Fruit fly (Drosophila melanogaster) whole organism, wandering third instar larva: ENCODE measurements around the gene CG15547.

ENCODE experiments used
- Dfd ChIP-seq: fragments of >200 bp; optimal IDR thresholded peaks from 2 replicates; lab custom pipeline; 2017; ENCODE audit warnings: missing biosample characterization, missing genetic modification characterization
- Dif ChIP-seq: fragments of 200-275, 200-300 bp; sonication (Bioruptor generic); optimal IDR thresholded peaks from 2 replicates; lab custom pipeline; 2018; ENCODE audit warnings: missing biosample characterization, missing genetic modification characterization; ENCODE audit not compliant: partially characterized antibody
- Hnf4 ChIP-seq: fragments of 200-800 bp; sonication (Bioruptor generic); optimal IDR thresholded peaks from 2 replicates; lab custom pipeline; 2016; ENCODE audit warnings: missing biosample characterization, mild to moderate bottlenecking, missing genetic modification characterization
- N ChIP-seq: fragments of >200 bp; optimal IDR thresholded peaks from 2 replicates; lab custom pipeline; 2018; ENCODE audit warnings: missing biosample characterization, missing external identifiers, missing genetic modification characterization
- br ChIP-seq: fragments of 200-800 bp; sonication (Bioruptor generic); optimal IDR thresholded peaks from 2 replicates; lab custom pipeline; 2016; ENCODE audit warnings: missing biosample characterization, missing genetic modification characterization
- dl ChIP-seq, 2 experiments: fragments of 175-275, 200-275 bp in 1 of 2; fragments of 200-275 bp in 1 of 2; sonication (Bioruptor generic); optimal IDR thresholded peaks; lab custom pipeline; 2018; ENCODE audit warnings: mild to moderate bottlenecking in 2 of 2, missing biosample characterization in 2 of 2, missing genetic modification characterization in 2 of 2, moderate library complexity in 2 of 2; ENCODE audit not compliant: partially characterized antibody in 2 of 2, insufficient read depth in 1 of 2
- ey ChIP-seq: fragments of 200-800 bp; sonication (Bioruptor generic); optimal IDR thresholded peaks from 2 replicates; lab custom pipeline; 2016; ENCODE audit warnings: missing biosample characterization, missing genetic modification characterization
- fru ChIP-seq: fragments of 200-800 bp; sonication (Bioruptor generic); optimal IDR thresholded peaks from 3 replicates; lab custom pipeline; 2016; ENCODE audit warnings: missing biosample characterization, mild to moderate bottlenecking, missing genetic modification characterization
- h ChIP-seq: fragments of 200-800 bp; sonication (Bioruptor generic); optimal IDR thresholded peaks from 3 replicates; lab custom pipeline; 2016; ENCODE audit warnings: missing biosample characterization, mild to moderate bottlenecking, missing genetic modification characterization
- lola ChIP-seq: fragments of >200 bp; optimal IDR thresholded peaks from 2 replicates; lab custom pipeline; 2017; ENCODE audit warnings: missing biosample characterization, missing genetic modification characterization
- psq ChIP-seq: fragments of 200-800 bp; sonication (Bioruptor generic); optimal IDR thresholded peaks from 3 replicates; lab custom pipeline; 2017; ENCODE audit warnings: missing biosample characterization, mild to moderate bottlenecking, missing genetic modification characterization, moderate library complexity

- TF ChIP-seq h (GFP tag; lab: Kevin White, UChicago): no peak
- no peak for TF ChIP-seq br (GFP tag; lab: Kevin White, UChicago)
- TF ChIP-seq Dfd (GFP tag; lab: Kevin White, UChicago): no peak
- TF ChIP-seq dl (GFP tag; optimal IDR thresholded peaks at IDR 0.05; lab: Kevin White, UChicago; ENCODE audit: insufficient read depth in 1 of 2, partially characterized antibody in 2 of 2): no peak
- no peak for TF ChIP-seq Hnf4 (GFP tag; lab: Kevin White, UChicago)
- TF ChIP-seq N (GFP tag; lab: Kevin White, UChicago): no peak
- TF ChIP-seq lola (GFP tag; lab: Kevin White, UChicago): no peak
- no peak for TF ChIP-seq Dif (GFP tag; lab: Kevin White, UChicago)
- TF ChIP-seq psq: no peak
- TF ChIP-seq ey (GFP tag; lab: Kevin White, UChicago): no peak
- TF ChIP-seq fru (GFP tag; lab: Kevin White, UChicago): no peak
Measured at dm6 chr3R:30832130-30832529, 51.2 kb downstream of the CG15547 start.
